Worm (Caenorhabditis elegans) whole organism, L3 larva: ENCODE data around the gene cah-1.

Experiments
- ZK546.5 ChIP-seq: sonication (generic microtip); optimal IDR thresholded peaks from 2 replicates; lab custom pipeline; 2017; ENCODE audit warnings: missing biosample characterization, missing genetic modification characterization
- daf-12 ChIP-seq: fragments of 150-350 bp; optimal IDR thresholded peaks from 2 replicates; lab custom pipeline; 2014; ENCODE audit warnings: missing biosample characterization, missing genetic modification reagents, missing genetic modification characterization
- nhr-12 ChIP-seq: fragments of 150-350 bp; optimal IDR thresholded peaks from 2 replicates; lab custom pipeline; 2014; ENCODE audit warnings: missing biosample characterization, missing genetic modification characterization
- pha-4 ChIP-seq: fragments of 150-350 bp; optimal IDR thresholded peaks from 2 replicates; lab custom pipeline; 2014; ENCODE audit warnings: missing biosample characterization, missing genetic modification reagents, missing genetic modification characterization
- snpc-4 ChIP-seq: fragments of 150-350 bp; optimal IDR thresholded peaks from 2 replicates; lab custom pipeline; 2014; ENCODE audit warnings: missing biosample characterization, missing genetic modification characterization
- ztf-11 ChIP-seq: fragments of 150-350 bp; optimal IDR thresholded peaks from 2 replicates; lab custom pipeline; 2014; ENCODE audit warnings: missing biosample characterization, missing genetic modification characterization

ce11 chrIII:5102616-5103015 is 17.2 kb upstream of the cah-1 start, which contains the start of gene F54D8.6:
- TF ChIP-seq ztf-11 (no peak), nhr-12 (tag; lab: Kevin White, UChicago) (no peak), snpc-4 (tag; lab: Kevin White, UChicago) (peak; percentile 51), ZK546.5 (tag; lab: Kevin White, UChicago) (no peak), pha-4 (no peak), daf-12 (tag; lab: Kevin White, UChicago) (no peak)
